Fruit fly (Drosophila melanogaster): ENCODE data around the gene ppan.
A peak's percentile ranks its signal among the peaks of the same experiment; 100 is the strongest.

Gene ppan

dm6 chr3R:21097631-21098117 is 18.4 kb upstream of the ppan start, which contains the start of gene RhoGAP93B (continued):
- TF ChIP-seq CG34422 (GFP tag; IDR thresholded peaks at IDR 0.05), result peak; percentile 94
- peak; percentile 89 for TF ChIP-seq CG11247 (GFP tag; IDR thresholded peaks at IDR 0.05)
- peak; percentile 77 for TF ChIP-seq CG12942 (GFP tag; optimal IDR thresholded peaks at IDR 0.05)
- peak; percentile 86 for TF ChIP-seq Atf3 (GFP tag; optimal IDR thresholded peaks at IDR 0.05)
- TF ChIP-seq CG12659 (GFP tag; optimal IDR thresholded peaks at IDR 0.05), result peak; percentile 92
- TF ChIP-seq CHES-1-like (GFP tag; optimal IDR thresholded peaks at IDR 0.05), result peak; percentile 95
- peak; percentile 93 for TF ChIP-seq CG7786 (GFP tag; optimal IDR thresholded peaks at IDR 0.05)
- TF ChIP-seq slbo (GFP tag; IDR thresholded peaks at IDR 0.05), result peak; percentile 93
- peak; percentile 53 for TF ChIP-seq luna (GFP tag; optimal IDR thresholded peaks at IDR 0.05)
- TF ChIP-seq Meics (GFP tag; optimal IDR thresholded peaks at IDR 0.05), result peak; percentile 74
- TF ChIP-seq CG10543 (GFP tag; optimal IDR thresholded peaks at IDR 0.05), result peak; percentile 85
- no peak for TF ChIP-seq CG8478 (optimal IDR thresholded peaks at IDR 0.05)
- peak; percentile 69 for TF ChIP-seq her (GFP tag; optimal IDR thresholded peaks at IDR 0.05)
- TF ChIP-seq crp (GFP tag; optimal IDR thresholded peaks at IDR 0.05), result peak in 1 of 2 experiments; percentile 44
- TF ChIP-seq sqz (GFP tag; optimal IDR thresholded peaks at IDR 0.05), result no peak
- peak; percentile 56 for TF ChIP-seq p53 (GFP tag; optimal IDR thresholded peaks at IDR 0.05)
- TF ChIP-seq D (optimal IDR thresholded peaks at IDR 0.05), result peak; percentile 5
- TF ChIP-seq D (GFP tag; optimal IDR thresholded peaks at IDR 0.05), result peak; percentile 55
- TF ChIP-seq otp (GFP tag; IDR thresholded peaks at IDR 0.05), result peak; percentile 90
- TF ChIP-seq pros (GFP tag; optimal IDR thresholded peaks at IDR 0.05), result no peak
- TF ChIP-seq Ets65A (GFP tag), result peak; percentile 99
- TF ChIP-seq pb (GFP tag; optimal IDR thresholded peaks at IDR 0.05), result peak; percentile 88
- peak; percentile 81 for TF ChIP-seq Mes4 (GFP tag; optimal IDR thresholded peaks at IDR 0.05)
- peak; percentile 40 for TF ChIP-seq run (tag; optimal IDR thresholded peaks at IDR 0.05)
- peak; percentile 89 for TF ChIP-seq CG16863 (GFP tag; optimal IDR thresholded peaks at IDR 0.05)
- no peak for TF ChIP-seq ham (GFP tag; IDR thresholded peaks at IDR 0.05)
- TF ChIP-seq lab (GFP tag; optimal IDR thresholded peaks at IDR 0.05), result peak; percentile 91
- TF ChIP-seq CG7987 (GFP tag; optimal IDR thresholded peaks at IDR 0.05), result peak; percentile 68
- peak; percentile 99 for TF ChIP-seq Opbp (GFP tag; IDR thresholded peaks at IDR 0.05; ENCODE audit: partially characterized antibody)
- TF ChIP-seq CG12071 (GFP tag; optimal IDR thresholded peaks at IDR 0.05), result no peak
- peak; percentile 82 for TF ChIP-seq Fer2 (tag; optimal IDR thresholded peaks at IDR 0.05)
- peak; percentile 90 for TF ChIP-seq esg (GFP tag; conservative IDR thresholded peaks at IDR 0.05)
- TF ChIP-seq Hr39 (optimal IDR thresholded peaks at IDR 0.05), result no peak
- TF ChIP-seq Scr (GFP tag; IDR thresholded peaks at IDR 0.05; ENCODE audit: partially characterized antibody), result peak; percentile 100
- TF ChIP-seq Six4 (GFP tag; optimal IDR thresholded peaks at IDR 0.05), result peak; percentile 60
- peak; percentile 55 for TF ChIP-seq en (GFP tag; optimal IDR thresholded peaks at IDR 0.05)
- peak; percentile 62 for TF ChIP-seq CG10209 (GFP tag; optimal IDR thresholded peaks at IDR 0.05)
- no peak for TF ChIP-seq prd (optimal IDR thresholded peaks at IDR 0.05)
- peak; percentile 96 for TF ChIP-seq prd (GFP tag; IDR thresholded peaks at IDR 0.05)
- peak; percentile 86 for TF ChIP-seq CG32772 (GFP tag; IDR thresholded peaks at IDR 0.05)
- TF ChIP-seq Gug (GFP tag; IDR thresholded peaks at IDR 0.05), result peak; percentile 96
- TF ChIP-seq ase (GFP tag; IDR thresholded peaks at IDR 0.05), result peak; percentile 90
- peak; percentile 15; the same call in 1 of the 2 replicates for TF ChIP-seq Dip2 (GFP tag; IDR thresholded peaks at IDR 0.05)
- peak; percentile 92 for TF ChIP-seq CG10959 (GFP tag; IDR thresholded peaks at IDR 0.05)
- TF ChIP-seq amos (GFP tag; IDR thresholded peaks at IDR 0.05; ENCODE audit: partially characterized antibody), result peak; percentile 100
- peak; percentile 80 for TF ChIP-seq CG34376 (GFP tag; optimal IDR thresholded peaks at IDR 0.05)
- TF ChIP-seq Lhr (GFP tag; optimal IDR thresholded peaks at IDR 0.05), result peak; percentile 94
- peak; percentile 98 for TF ChIP-seq sens (GFP tag)
- peak; percentile 92 for TF ChIP-seq Dip3 (GFP tag; optimal IDR thresholded peaks at IDR 0.05)
- TF ChIP-seq CG32767 (GFP tag; IDR thresholded peaks at IDR 0.05), result peak; percentile 80; the same call in 1 of the 2 replicates
- peak; percentile 76 for TF ChIP-seq onecut (GFP tag; IDR thresholded peaks at IDR 0.05)
- TF ChIP-seq CG31365 (tag; optimal IDR thresholded peaks at IDR 0.05), result peak; percentile 47
